Fruit fly (Drosophila melanogaster) whole organism, embryonic: ENCODE results near the gene yellow-g2.

Source experiments
- Asciz ChIP-seq: fragments of 200-800 bp; sonication (Bioruptor generic); optimal IDR thresholded peaks from 2 replicates; lab custom pipeline; 2017; ENCODE audit warnings: missing biosample characterization, mild to moderate bottlenecking, missing genetic modification characterization, missing genetic modification reagents
- CG10274 ChIP-seq: fragments of 200-800 bp; sonication (Bioruptor generic); optimal IDR thresholded peaks from 3 replicates; lab custom pipeline; 2017; ENCODE audit warnings: missing biosample characterization, mild to moderate bottlenecking, missing genetic modification characterization
- CG10565 ChIP-seq: fragments of 200-800 bp; sonication (Bioruptor generic); optimal IDR thresholded peaks from 3 replicates; lab custom pipeline; 2016; ENCODE audit warnings: missing biosample characterization, mild to moderate bottlenecking, missing genetic modification characterization
- CG10979 ChIP-seq: fragments of 200-800 bp; sonication (Bioruptor generic); optimal IDR thresholded peaks from 2 replicates; lab custom pipeline; 2018; ENCODE audit warnings: missing biosample characterization, mild to moderate bottlenecking, missing genetic modification characterization, moderate library complexity
- CG11456 ChIP-seq: fragments of 200-800 bp; sonication (Bioruptor generic); IDR thresholded peaks from 3 replicates; pipeline ENCODE4 v1.3.6; 2022; ENCODE audit warnings: missing biosample characterization, missing genetic modification characterization
- CG11696 ChIP-seq: fragments of 200-800 bp; sonication (Bioruptor generic); IDR thresholded peaks from 2 replicates; pipeline ENCODE4 v1.3.6; 2022; ENCODE audit warnings: missing biosample characterization, missing genetic modification characterization
- CG14441 ChIP-seq: fragments of 200-800 bp; sonication (Bioruptor generic); IDR thresholded peaks from 2 replicates; pipeline ENCODE4 v1.3.6; 2022; ENCODE audit warnings: missing biosample characterization, missing genetic modification characterization
- CG18011 ChIP-seq: fragments of 200-800 bp; sonication (Bioruptor generic); optimal IDR thresholded peaks from 2 replicates; lab custom pipeline; 2017; ENCODE audit warnings: missing biosample characterization, missing genetic modification characterization, mild to moderate bottlenecking, moderate library complexity, missing genotype
- CG18599 ChIP-seq: fragments of 200-800 bp; sonication (Bioruptor generic); optimal IDR thresholded peaks from 3 replicates; lab custom pipeline; 2017; ENCODE audit warnings: missing biosample characterization, missing genetic modification characterization, mild to moderate bottlenecking, moderate library complexity, missing genetic modification reagents
- CG2199 ChIP-seq: fragments of 200-800 bp; sonication (Bioruptor generic); IDR thresholded peaks from 3 replicates; pipeline ENCODE4 v1.3.6; 2022; ENCODE audit warnings: missing biosample characterization, missing genetic modification characterization
- CG3163 ChIP-seq: fragments of 200-800 bp; sonication (Bioruptor generic); optimal IDR thresholded peaks from 3 replicates; lab custom pipeline; 2016; ENCODE audit warnings: missing biosample characterization, missing genetic modification characterization
- CG3847 ChIP-seq: fragments of 200-800 bp; sonication (Bioruptor generic); IDR thresholded peaks from 2 replicates; pipeline ENCODE4 v1.3.6; 2022; ENCODE audit warnings: missing biosample characterization, missing genetic modification characterization
- CG4424 ChIP-seq: fragments of 200-800 bp; sonication (Bioruptor generic); optimal IDR thresholded peaks from 3 replicates; lab custom pipeline; 2016; ENCODE audit warnings: missing biosample characterization, missing genetic modification characterization
- CG6765 ChIP-seq: fragments of 200-800 bp; sonication (Bioruptor generic); optimal IDR thresholded peaks from 3 replicates; lab custom pipeline; 2017; ENCODE audit warnings: missing biosample characterization, mild to moderate bottlenecking, missing genetic modification characterization
- CG7987 ChIP-seq: fragments of 200-800 bp; sonication (Bioruptor generic); optimal IDR thresholded peaks from 2 replicates; lab custom pipeline; 2018; ENCODE audit warnings: missing biosample characterization, mild to moderate bottlenecking, missing genetic modification characterization, moderate library complexity
- CG8359 ChIP-seq: fragments of 200-800 bp; sonication (Bioruptor generic); optimal IDR thresholded peaks from 2 replicates; lab custom pipeline; 2017; ENCODE audit warnings: missing biosample characterization, mild to moderate bottlenecking, missing genetic modification characterization, borderline replicate concordance
- CG8765 ChIP-seq: fragments of 200-800 bp; sonication (Bioruptor generic); IDR thresholded peaks from 2 replicates; pipeline ENCODE4 v1.3.6; 2022; ENCODE audit warnings: missing biosample characterization, missing genetic modification characterization
- Dll ChIP-seq: fragments of 200-800 bp; sonication (Bioruptor generic); IDR thresholded peaks from 4 replicates; pipeline ENCODE4 v1.3.6; 2022; ENCODE audit warnings: missing biosample characterization, missing genetic modification characterization; ENCODE audit not compliant: partially characterized antibody
- Doc3 ChIP-seq: fragments of 200-800 bp; sonication (Bioruptor generic); IDR thresholded peaks from 3 replicates; pipeline ENCODE4 v1.3.6; 2022; ENCODE audit warnings: missing biosample characterization, missing genetic modification characterization; ENCODE audit not compliant: partially characterized antibody
- Fer1 ChIP-seq: fragments of 200-800 bp; sonication (Bioruptor generic); optimal IDR thresholded peaks from 2 replicates; lab custom pipeline; 2017; ENCODE audit warnings: missing biosample characterization, mild to moderate bottlenecking, missing genetic modification characterization
- Fer2 ChIP-seq: fragments of 200-800 bp; sonication (Bioruptor generic); optimal IDR thresholded peaks from 2 replicates; lab custom pipeline; 2018; ENCODE audit warnings: missing biosample characterization, mild to moderate bottlenecking, missing genetic modification characterization, moderate library complexity
- HLH54F ChIP-seq: fragments of 200-800 bp; sonication (Bioruptor generic); optimal IDR thresholded peaks from 3 replicates; lab custom pipeline; 2016; ENCODE audit warnings: missing biosample characterization, missing genetic modification characterization
- HmgD ChIP-seq: fragments of 200-800 bp; sonication (Bioruptor generic); optimal IDR thresholded peaks from 3 replicates; lab custom pipeline; 2016; ENCODE audit warnings: missing biosample characterization, missing genetic modification characterization
- Hr78 ChIP-seq, 2 experiments: fragments of 200-800 bp in 1 of 2; fragments of >200 bp in 1 of 2; sonication (Bioruptor generic) in 1 of 2; optimal IDR thresholded peaks; 2 replicates each; lab custom pipeline; 2017 to 2019; ENCODE audit warnings: missing biosample characterization in 2 of 2, missing genetic modification characterization in 2 of 2, mild to moderate bottlenecking in 1 of 2, moderate library complexity in 1 of 2
- Meics ChIP-seq: fragments of 200-800 bp; sonication (Bioruptor generic); optimal IDR thresholded peaks from 2 replicates; lab custom pipeline; 2017; ENCODE audit warnings: missing biosample characterization, mild to moderate bottlenecking, missing genetic modification characterization
- NC2α ChIP-seq: fragments of 200-800 bp; sonication (Bioruptor generic); optimal IDR thresholded peaks from 2 replicates; lab custom pipeline; 2016; ENCODE audit warnings: missing biosample characterization, missing genetic modification characterization
- Nf-YB ChIP-seq: fragments of 200-800 bp; sonication (Bioruptor generic); optimal IDR thresholded peaks from 3 replicates; lab custom pipeline; 2019; ENCODE audit warnings: missing biosample characterization, mild to moderate bottlenecking, missing genetic modification characterization, moderate library complexity
- Opbp ChIP-seq: fragments of 200-800 bp; sonication (Bioruptor generic); IDR thresholded peaks from 3 replicates; pipeline ENCODE4 v1.3.6; 2022; ENCODE audit warnings: missing biosample characterization, missing genetic modification characterization; ENCODE audit not compliant: partially characterized antibody
- Scr ChIP-seq: fragments of 200-800 bp; sonication (Bioruptor generic); IDR thresholded peaks from 2 replicates; pipeline ENCODE4 v1.3.6; 2022; ENCODE audit warnings: missing biosample characterization, missing genetic modification characterization; ENCODE audit not compliant: partially characterized antibody
- Stat92E ChIP-seq, 3 experiments: fragments of >200 bp in 2 of 3; fragments of 200-800 bp in 1 of 3; sonication (Bioruptor generic) in 1 of 3; optimal IDR thresholded peaks; 2 replicates each; lab custom pipeline; 2017 to 2019; ENCODE audit warnings: missing biosample characterization in 3 of 3, missing genetic modification characterization in 3 of 3, mild to moderate bottlenecking in 1 of 3, moderate library complexity in 1 of 3
- TFAM ChIP-seq: fragments of 200-800 bp; sonication (Bioruptor generic); optimal IDR thresholded peaks from 2 replicates; lab custom pipeline; 2017; ENCODE audit warnings: missing biosample characterization, missing genetic modification characterization, inconsistent platforms
- cad ChIP-seq: fragments of >200 bp; optimal IDR thresholded peaks from 2 replicates; lab custom pipeline; 2017; ENCODE audit warnings: missing biosample characterization, missing genetic modification characterization
- caup ChIP-seq: fragments of 200-800 bp; sonication (Bioruptor generic); optimal IDR thresholded peaks from 3 replicates; lab custom pipeline; 2017; ENCODE audit warnings: missing biosample characterization, mild to moderate bottlenecking, missing genetic modification characterization, moderate library complexity; ENCODE audit not compliant: severe bottlenecking
- cg ChIP-seq: fragments of 200-800 bp; sonication (Bioruptor generic); optimal IDR thresholded peaks from 3 replicates; lab custom pipeline; 2019; ENCODE audit warnings: missing biosample characterization, mild to moderate bottlenecking, missing genetic modification characterization, moderate library complexity
- ci ChIP-seq: fragments of 200-800 bp; sonication (Bioruptor generic); IDR thresholded peaks from 3 replicates; pipeline ENCODE4 v1.3.6; 2022; ENCODE audit warnings: missing biosample characterization, missing genetic modification characterization
- dm ChIP-seq: fragments of 200-800 bp; sonication (Bioruptor generic); optimal IDR thresholded peaks from 3 replicates; lab custom pipeline; 2016; ENCODE audit warnings: missing biosample characterization, missing genetic modification characterization
- en ChIP-seq: fragments of 200-800 bp; sonication (Bioruptor generic); optimal IDR thresholded peaks from 2 replicates; lab custom pipeline; 2016; ENCODE audit warnings: missing biosample characterization, missing genetic modification characterization
- fd3F ChIP-seq: fragments of 200-800 bp; sonication (Bioruptor generic); optimal IDR thresholded peaks from 2 replicates; lab custom pipeline; 2018; ENCODE audit warnings: missing biosample characterization, mild to moderate bottlenecking, missing genetic modification characterization, moderate library complexity
- jumu ChIP-seq: fragments of 200-800 bp; sonication (Bioruptor generic); optimal IDR thresholded peaks from 3 replicates; lab custom pipeline; 2016; ENCODE audit warnings: missing biosample characterization, missing genetic modification characterization
- ken ChIP-seq: fragments of 200-800 bp; sonication (Bioruptor generic); IDR thresholded peaks from 3 replicates; pipeline ENCODE4 v1.3.6; 2022; ENCODE audit warnings: missing biosample characterization, missing genetic modification characterization
- mirr ChIP-seq: fragments of 200-800 bp; sonication (Bioruptor generic); optimal IDR thresholded peaks from 3 replicates; lab custom pipeline; 2018; ENCODE audit warnings: missing biosample characterization, mild to moderate bottlenecking, missing genetic modification characterization
- psq ChIP-seq: fragments of 200-800 bp; sonication (Bioruptor generic); optimal IDR thresholded peaks from 2 replicates; lab custom pipeline; 2017; ENCODE audit warnings: missing biosample characterization, missing genetic modification characterization
- schlank ChIP-seq: fragments of 200-800 bp; sonication (Bioruptor generic); optimal IDR thresholded peaks from 2 replicates; lab custom pipeline; 2018; ENCODE audit warnings: missing biosample characterization, mild to moderate bottlenecking, missing genetic modification characterization
- sna ChIP-seq: fragments of 200-800 bp; sonication (Bioruptor generic); IDR thresholded peaks from 2 replicates; pipeline ENCODE4 v1.3.6; 2022; ENCODE audit warnings: missing biosample characterization, missing genetic modification characterization; ENCODE audit not compliant: partially characterized antibody
- usp ChIP-seq: fragments of >200 bp; optimal IDR thresholded peaks from 2 replicates; lab custom pipeline; 2017; ENCODE audit warnings: missing biosample characterization, missing genetic modification characterization
- vvl ChIP-seq: fragments of 200-800 bp; sonication (Bioruptor generic); IDR thresholded peaks from 2 replicates; pipeline ENCODE4 v1.3.6; 2022; ENCODE audit warnings: missing biosample characterization, missing genetic modification characterization
- wdn ChIP-seq: fragments of 200-800 bp; sonication (Bioruptor generic); IDR thresholded peaks from 2 replicates; pipeline ENCODE4 v1.3.6; 2022; ENCODE audit warnings: missing biosample characterization, missing genetic modification characterization
- yki ChIP-seq: fragments of >200 bp; optimal IDR thresholded peaks from 3 replicates; lab custom pipeline; 2018

yellow-g2 gene

dm6 chr3L:2265692-2266444 is 10.5 kb upstream of the yellow-g2 start, which contains the start of the genes ecd and CG13806 (continued):
- TF ChIP-seq CG8765 (GFP tag; lab: Robert Waterston, UW) = no peak; the same call in 1 of the 2 replicates
- no peak for TF ChIP-seq CG18011 (GFP tag; lab: Kevin White, UChicago)
- 0 out of 2 replicates have a peak, but pooled peaks have one; percentile 45 for TF ChIP-seq CG14441
- TF ChIP-seq mirr (GFP tag; lab: Kevin White, UChicago) = peak; percentile 11
- no peak for TF ChIP-seq usp (GFP tag; lab: Kevin White, UChicago)
- no peak for TF ChIP-seq Nf-YB (GFP tag; lab: Kevin White, UChicago)
- TF ChIP-seq Hr78 (GFP tag; optimal IDR thresholded peaks at IDR 0.05; lab: Kevin White, UChicago) = peak in 1 of 2 experiments; percentile 1
- TF ChIP-seq Doc3 = peak; percentile 93
- TF ChIP-seq caup (GFP tag; lab: Kevin White, UChicago) = peak; percentile 31
- TF ChIP-seq CG7987 (GFP tag; lab: Kevin White, UChicago) = peak; percentile 14
- peak; percentile 73 for TF ChIP-seq CG11456 (GFP tag; lab: Robert Waterston, UW)
- TF ChIP-seq ci (GFP tag; lab: Robert Waterston, UW) = peak; percentile 47; the same call in 1 of the 3 replicates
- TF ChIP-seq Fer1 = no peak
- TF ChIP-seq CG11696 (GFP tag; lab: Robert Waterston, UW) = no peak
- no peak for TF ChIP-seq Meics (GFP tag; lab: Kevin White, UChicago)
- no peak for TF ChIP-seq CG10274 (GFP tag; lab: Kevin White, UChicago)
- TF ChIP-seq dm = peak; percentile 59
- peak; percentile 41 for TF ChIP-seq jumu (GFP tag; lab: Kevin White, UChicago)
- peak; percentile 11 for TF ChIP-seq psq (GFP tag; lab: Kevin White, UChicago)
- TF ChIP-seq yki = no peak
- peak; percentile 77 for TF ChIP-seq HmgD (GFP tag; lab: Kevin White, UChicago)
- TF ChIP-seq CG3163 (GFP tag; lab: Kevin White, UChicago) = peak; percentile 56
- peak; percentile 2 for TF ChIP-seq CG10979 (tag; lab: Kevin White, UChicago)
- TF ChIP-seq Dll = peak; percentile 90
- TF ChIP-seq CG10565 (GFP tag; lab: Kevin White, UChicago) = no peak
- TF ChIP-seq CG2199 (GFP tag; lab: Robert Waterston, UW) = no peak
- no peak for TF ChIP-seq schlank (tag; lab: Kevin White, UChicago)
- peak; percentile 57 for TF ChIP-seq CG4424 (GFP tag; lab: Kevin White, UChicago)
- no peak for TF ChIP-seq fd3F (GFP tag; lab: Kevin White, UChicago)
- no peak for TF ChIP-seq en (GFP tag; lab: Kevin White, UChicago)
- peak; percentile 60; the same call in 1 of the 2 replicates for TF ChIP-seq CG3847 (GFP tag; lab: Robert Waterston, UW)
- no peak for TF ChIP-seq cg (GFP tag; lab: Kevin White, UChicago)
- TF ChIP-seq Asciz (GFP tag; lab: Kevin White, UChicago) = no peak
- peak; percentile 98 for TF ChIP-seq Opbp (GFP tag; lab: Robert Waterston, UW)
- TF ChIP-seq sna (GFP tag; lab: Robert Waterston, UW) = peak; percentile 92
- TF ChIP-seq ken (GFP tag; lab: Robert Waterston, UW) = peak; percentile 67
- no peak for TF ChIP-seq TFAM
- no peak for TF ChIP-seq CG6765
- TF ChIP-seq NC2α = no peak
- no peak for TF ChIP-seq CG18599
- TF ChIP-seq Stat92E (GFP tag; optimal IDR thresholded peaks at IDR 0.05; lab: Kevin White, UChicago) = no peak
- TF ChIP-seq Scr (GFP tag; lab: Robert Waterston, UW) = peak; percentile 91
- TF ChIP-seq wdn (GFP tag; lab: Robert Waterston, UW) = peak; percentile 44; the same call in 1 of the 2 replicates
- TF ChIP-seq CG8359 (GFP tag; lab: Kevin White, UChicago) = no peak
- peak; percentile 5 for TF ChIP-seq Fer2 (tag; lab: Kevin White, UChicago)
- peak; percentile 62 for TF ChIP-seq vvl (GFP tag; lab: Robert Waterston, UW)
- no peak for TF ChIP-seq cad (GFP tag; lab: Kevin White, UChicago)
- TF ChIP-seq HLH54F = peak; percentile 30
